Worm (Caenorhabditis elegans) whole organism, L4/young adult: ENCODE data around the gene F47B8.1.

ENCODE experiments used
- W03F9.2 ChIP-seq: fragments of 150-350 bp; optimal IDR thresholded peaks from 2 replicates; lab custom pipeline; 2014; ENCODE audit warnings: missing biosample characterization, missing genetic modification characterization
- dao-5 ChIP-seq: sonication (generic microtip); optimal IDR thresholded peaks from 2 replicates; lab custom pipeline; 2016; ENCODE audit warnings: missing genotype, missing genetic modification characterization, moderate library complexity, missing compliant biosample characterization
- him-1 ChIP-seq: sonication (generic microtip); optimal IDR thresholded peaks from 2 replicates; lab custom pipeline; 2016; ENCODE audit warnings: missing genotype, missing genetic modification reagents, missing genetic modification characterization, missing compliant biosample characterization

DNA sequence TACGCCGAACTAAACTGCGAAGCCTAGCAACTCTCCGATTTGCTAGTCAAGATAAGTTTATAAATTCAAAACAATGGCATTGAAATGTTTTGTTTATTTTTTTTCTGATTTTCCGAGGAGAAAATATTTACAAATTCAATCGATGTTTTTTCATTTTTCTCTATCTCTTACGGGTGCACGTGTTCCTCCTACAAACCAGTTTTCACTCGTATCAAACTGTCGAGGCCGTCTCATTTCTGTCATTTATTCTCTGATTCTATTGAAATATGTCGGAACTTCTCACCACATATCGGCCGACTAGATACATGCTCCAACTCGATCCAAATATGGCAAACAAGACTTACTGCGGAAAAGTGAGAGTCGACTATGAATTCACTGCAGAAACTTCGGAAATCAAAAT is 17.3 kb upstream of the F47B8.1 start, which contains the start of gene F47B8.8:
- no peak for TF ChIP-seq dao-5
- no peak for TF ChIP-seq him-1
- no peak for TF ChIP-seq W03F9.2 (tag; lab: Kevin White, UChicago)
